Worm (Caenorhabditis elegans) whole organism, L4 larva: ENCODE data around the gene T10H4.13.

Source experiments
- D1046.2 ChIP-seq: fragments of 200-800 bp; sonication (Bioruptor generic); IDR thresholded peaks from 2 replicates; pipeline ENCODE4 v1.3.6; 2022; ENCODE audit warnings: missing genetic modification characterization, missing compliant biosample characterization
- T20F7.1 ChIP-seq: fragments of 200-800 bp; sonication (Bioruptor generic); optimal IDR thresholded peaks from 2 replicates; lab custom pipeline; 2018; ENCODE audit warnings: mild to moderate bottlenecking, missing genetic modification characterization, missing compliant biosample characterization
- T26A8.4 ChIP-seq: fragments of 200-800 bp; sonication (Bioruptor generic); IDR thresholded peaks from 2 replicates; pipeline ENCODE4 v1.3.6; 2022; ENCODE audit warnings: missing genetic modification characterization, missing compliant biosample characterization
- ceh-20 ChIP-seq: fragments of 200-800 bp; sonication (Bioruptor generic); IDR thresholded peaks from 2 replicates; pipeline ENCODE4 v1.3.6; 2022; ENCODE audit warnings: missing genetic modification reagents, missing genetic modification characterization, missing compliant biosample characterization
- ceh-32 ChIP-seq: sonication (generic microtip); optimal IDR thresholded peaks from 2 replicates; lab custom pipeline; 2016; ENCODE audit warnings: mild to moderate bottlenecking, missing genetic modification characterization, missing compliant biosample characterization; ENCODE audit not compliant: poor library complexity
- ceh-44 ChIP-seq: fragments of 200-800 bp; sonication (Bioruptor generic); IDR thresholded peaks from 2 replicates; pipeline ENCODE4 v1.3.6; 2022; ENCODE audit warnings: missing genetic modification reagents, missing genetic modification characterization, missing compliant biosample characterization
- ceh-82 ChIP-seq: sonication (generic microtip); optimal IDR thresholded peaks from 2 replicates; lab custom pipeline; 2017; ENCODE audit warnings: missing biosample characterization, missing genetic modification characterization
- ces-1 ChIP-seq: fragments of 150-350 bp; sonication (generic microtip); optimal IDR thresholded peaks from 4 replicates; lab custom pipeline; 2014; ENCODE audit warnings: missing biosample characterization, missing genetic modification reagents, missing genetic modification characterization
- daf-12 ChIP-seq: fragments of 150-350 bp; optimal IDR thresholded peaks from 2 replicates; lab custom pipeline; 2014; ENCODE audit warnings: missing biosample characterization, missing genetic modification reagents, missing genetic modification characterization
- daf-16 ChIP-seq, 3 experiments: sonication (generic microtip); optimal IDR thresholded peaks; 2 replicates each; lab custom pipeline; 2016 to 2017; ENCODE audit warnings: missing genetic modification characterization in 3 of 3, missing genetic modification reagents in 3 of 3, mild to moderate bottlenecking in 2 of 3, missing compliant biosample characterization in 2 of 3, missing biosample characterization in 1 of 3, moderate library complexity in 1 of 3
- daf-19 ChIP-seq: fragments of 200-800 bp; sonication (Bioruptor generic); conservative IDR thresholded peaks from 2 replicates; pipeline ENCODE4 v1.3.6; 2022; ENCODE audit warnings: missing genetic modification characterization, missing compliant biosample characterization
- daf-8 ChIP-seq: fragments of 200-800 bp; sonication (Bioruptor generic); IDR thresholded peaks from 2 replicates; pipeline ENCODE4 v1.3.6; 2022; ENCODE audit warnings: missing genetic modification characterization, missing compliant biosample characterization
- dmd-6 ChIP-seq: fragments of 200-800 bp; sonication (Bioruptor generic); IDR thresholded peaks from 2 replicates; pipeline ENCODE4 v1.3.6; 2022; ENCODE audit warnings: missing genetic modification reagents, missing genetic modification characterization, missing compliant biosample characterization
- egl-27 ChIP-seq: sonication (generic microtip); optimal IDR thresholded peaks from 3 replicates; lab custom pipeline; 2017; ENCODE audit warnings: missing biosample characterization, missing genetic modification reagents, missing genetic modification characterization
- hlh-30 ChIP-seq: sonication (generic microtip); optimal IDR thresholded peaks from 2 replicates; lab custom pipeline; 2017; ENCODE audit warnings: antibody characterized with exemption, mild to moderate bottlenecking, missing genetic modification characterization, missing compliant biosample characterization; ENCODE audit not compliant: insufficient read depth
- hmg-1.1 ChIP-seq: fragments of 200-800 bp; sonication (Bioruptor generic); IDR thresholded peaks from 2 replicates; pipeline ENCODE4 v1.3.6; 2022; ENCODE audit warnings: missing genetic modification reagents, missing genetic modification characterization, missing compliant biosample characterization
- lin-1 ChIP-seq: fragments of 200-800 bp; sonication (Bioruptor generic); IDR thresholded peaks from 2 replicates; pipeline ENCODE4 v1.3.6; 2022; ENCODE audit warnings: missing genetic modification reagents, missing genetic modification characterization, missing compliant biosample characterization
- lin-29 ChIP-seq: fragments of 200-800 bp; sonication (Bioruptor generic); IDR thresholded peaks from 2 replicates; pipeline ENCODE4 v1.3.6; 2022; ENCODE audit warnings: missing genetic modification reagents, missing genetic modification characterization, missing compliant biosample characterization
- lin-38 ChIP-seq: fragments of 200-800 bp; sonication (Bioruptor generic); IDR thresholded peaks from 2 replicates; pipeline ENCODE4 v1.3.6; 2022; ENCODE audit warnings: missing genetic modification reagents, missing genetic modification characterization, missing compliant biosample characterization
- lin-39 ChIP-seq: fragments of 150-350 bp; optimal IDR thresholded peaks from 2 replicates; lab custom pipeline; 2014; ENCODE audit warnings: missing biosample characterization, missing genetic modification reagents, missing genetic modification characterization
- mdl-1 ChIP-seq, 2 experiments: fragments of 150-350 bp in 1 of 2; sonication (generic microtip) in 1 of 2; optimal IDR thresholded peaks; 2 replicates each; lab custom pipeline; 2014 to 2017; ENCODE audit warnings: missing biosample characterization in 2 of 2, missing genetic modification characterization in 2 of 2
- nhr-10 ChIP-seq: fragments of 150-350 bp; optimal IDR thresholded peaks from 2 replicates; lab custom pipeline; 2014; ENCODE audit warnings: missing biosample characterization, missing genetic modification characterization
- nhr-102 ChIP-seq: sonication (generic microtip); optimal IDR thresholded peaks from 2 replicates; lab custom pipeline; 2016; ENCODE audit warnings: mild to moderate bottlenecking, missing genetic modification characterization, moderate library complexity, missing compliant biosample characterization
- nhr-11 ChIP-seq: fragments of 150-350 bp; optimal IDR thresholded peaks from 2 replicates; lab custom pipeline; 2014; ENCODE audit warnings: missing biosample characterization, missing genetic modification characterization
- nhr-111 ChIP-seq: fragments of 200-800 bp; sonication (Bioruptor generic); optimal IDR thresholded peaks from 2 replicates; lab custom pipeline; 2018; ENCODE audit warnings: mild to moderate bottlenecking, missing genetic modification characterization, missing compliant biosample characterization
- nhr-28 ChIP-seq: fragments of 150-350 bp; optimal IDR thresholded peaks from 2 replicates; lab custom pipeline; 2014; ENCODE audit warnings: missing biosample characterization, missing genetic modification characterization
- rbr-2 ChIP-seq: sonication (generic microtip); optimal IDR thresholded peaks from 2 replicates; lab custom pipeline; 2016; ENCODE audit warnings: missing genotype, missing genetic modification characterization, missing compliant biosample characterization
- saeg-2 ChIP-seq: fragments of 200-800 bp; sonication (Bioruptor generic); IDR thresholded peaks from 2 replicates; pipeline ENCODE4 v1.3.6; 2022; ENCODE audit warnings: missing genetic modification reagents, missing genetic modification characterization, missing compliant biosample characterization
- sdz-12 ChIP-seq: fragments of 200-800 bp; sonication (Bioruptor generic); optimal IDR thresholded peaks from 2 replicates; lab custom pipeline; 2018; ENCODE audit warnings: mild to moderate bottlenecking, missing genetic modification characterization, missing compliant biosample characterization
- skn-1 ChIP-seq: fragments of 150-350 bp; optimal IDR thresholded peaks from 2 replicates; lab custom pipeline; 2014; ENCODE audit warnings: missing biosample characterization, missing genetic modification characterization
- spr-3 ChIP-seq: fragments of 200-800 bp; sonication (Bioruptor generic); optimal IDR thresholded peaks from 2 replicates; lab custom pipeline; 2018; ENCODE audit warnings: mild to moderate bottlenecking, missing genetic modification characterization, missing compliant biosample characterization
- tag-97 ChIP-seq: fragments of 200-800 bp; sonication (Bioruptor generic); IDR thresholded peaks from 2 replicates; pipeline ENCODE4 v1.3.6; 2022; ENCODE audit warnings: missing genetic modification characterization, missing compliant biosample characterization
- unc-62 ChIP-seq, 3 experiments: fragments of 150-350 bp in 1 of 3; sonication (generic microtip); optimal IDR thresholded peaks in 2 of 3; peaks in 1 of 3; 1 replicate in 1 of 3; 2 replicates in 2 of 3; lab custom pipeline; 2014 to 2017; ENCODE audit warnings: missing biosample characterization in 3 of 3, missing genetic modification characterization in 3 of 3, missing genetic modification reagents in 3 of 3, missing genotype in 1 of 3
- vab-7 ChIP-seq: fragments of 200-800 bp; sonication (Bioruptor generic); IDR thresholded peaks from 2 replicates; pipeline ENCODE4 v1.3.6; 2022; ENCODE audit warnings: missing genetic modification reagents, missing genetic modification characterization, missing compliant biosample characterization
- zip-11 ChIP-seq: fragments of 200-800 bp; sonication (Bioruptor generic); IDR thresholded peaks from 2 replicates; pipeline ENCODE4 v1.3.6; 2022; ENCODE audit warnings: missing genetic modification characterization, missing compliant biosample characterization
- zip-2 ChIP-seq: fragments of 150-350 bp; optimal IDR thresholded peaks from 2 replicates; lab custom pipeline; 2014; ENCODE audit warnings: missing biosample characterization, missing genetic modification characterization
- ztf-11 ChIP-seq: fragments of 150-350 bp; optimal IDR thresholded peaks from 2 replicates; lab custom pipeline; 2014; ENCODE audit warnings: missing biosample characterization, missing genetic modification characterization

Gene T10H4.13

DNA sequence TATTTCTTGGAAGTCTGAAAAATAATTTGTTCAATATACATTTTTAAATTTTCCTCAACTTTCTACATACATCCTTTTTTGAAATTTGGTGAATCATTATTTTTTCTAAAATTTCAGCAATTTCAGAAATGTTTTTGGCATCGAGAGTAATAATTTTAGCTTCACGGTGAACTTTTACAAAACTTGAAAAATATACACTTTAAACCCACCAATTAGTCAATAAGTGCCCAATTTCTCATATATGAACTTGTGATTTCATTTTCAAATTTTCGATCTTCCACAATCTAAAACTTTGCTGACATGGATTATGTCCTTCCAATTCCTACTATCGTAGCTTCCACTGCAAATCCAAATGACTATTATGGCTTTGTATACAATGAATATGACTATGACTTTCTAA is 43.6 kb downstream of the T10H4.13 start, which contains the start of gene srw-24:
srw-24 (plus strand) TSS at position 301 of the 400 bp plus-strand sequence.
- TF ChIP-seq zip-2 (tag; lab: Kevin White, UChicago) (no peak), zip-11 (GFP tag; lab: Robert Waterston, UW) (no peak), ztf-11 (tag; lab: Kevin White, UChicago) (no peak), hlh-30 (no peak), D1046.2 (GFP tag; lab: Robert Waterston, UW) (no peak), ceh-82 (tag; lab: Kevin White, UChicago) (no peak), T26A8.4 (GFP tag; lab: Robert Waterston, UW) (no peak), tag-97 (GFP tag; lab: Robert Waterston, UW) (no peak), daf-8 (GFP tag; lab: Robert Waterston, UW) (no peak)

DNA sequence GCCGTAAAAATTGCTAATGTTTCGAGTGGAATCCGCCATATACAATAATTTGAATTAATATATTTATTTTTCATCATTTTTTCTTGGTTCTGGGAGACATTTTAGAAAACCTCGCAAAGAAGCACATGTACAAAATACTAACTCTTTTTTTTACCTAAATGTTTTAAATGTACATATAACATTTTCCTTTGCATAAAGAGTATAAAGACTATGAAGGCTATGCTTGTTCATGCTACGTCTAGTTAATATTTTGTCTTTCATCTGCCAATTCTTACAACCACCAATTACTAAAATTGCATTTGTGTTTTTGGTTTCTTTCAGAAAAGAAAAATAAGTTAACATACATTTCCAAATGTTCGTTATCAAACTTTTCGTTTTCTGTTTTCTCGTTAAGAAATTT is 46.0 kb downstream of the T10H4.13 start, which contains the start of gene irld-25:
irld-25 (plus strand) TSS at position 301 of the 400 bp plus-strand sequence.
- TF ChIP-seq daf-12 (no peak), lin-39 (tag; lab: Kevin White, UChicago) (no peak), ceh-44 (GFP tag; lab: Robert Waterston, UW) (no peak), daf-19 (GFP tag; lab: Robert Waterston, UW) (no peak), daf-16 (GFP tag; optimal IDR thresholded peaks at IDR 0.05; lab: Kevin White, UChicago) (no peak), daf-16 (tag; optimal IDR thresholded peaks at IDR 0.05; lab: Kevin White, UChicago) (no peak), zip-11 (GFP tag; lab: Robert Waterston, UW) (no peak), sdz-12 (GFP tag; lab: Kevin White, UChicago) (no peak), vab-7 (GFP tag; lab: Robert Waterston, UW) (no peak), D1046.2 (GFP tag; lab: Robert Waterston, UW) (no peak), unc-62 (GFP tag; optimal IDR thresholded peaks at IDR 0.05 in 1 of 2; lab: Kevin White, UChicago) (no peak), unc-62 (tag; optimal IDR thresholded peaks at IDR 0.05; lab: Kevin White, UChicago) (no peak), nhr-102 (no peak), mdl-1 (tag; optimal IDR thresholded peaks at IDR 0.05; lab: Kevin White, UChicago) (no peak), lin-38 (GFP tag; lab: Robert Waterston, UW) (no peak), ceh-32 (no peak), nhr-11 (tag; lab: Kevin White, UChicago) (no peak), hmg-1.1 (GFP tag; lab: Robert Waterston, UW) (no peak), skn-1 (no peak)

DNA sequence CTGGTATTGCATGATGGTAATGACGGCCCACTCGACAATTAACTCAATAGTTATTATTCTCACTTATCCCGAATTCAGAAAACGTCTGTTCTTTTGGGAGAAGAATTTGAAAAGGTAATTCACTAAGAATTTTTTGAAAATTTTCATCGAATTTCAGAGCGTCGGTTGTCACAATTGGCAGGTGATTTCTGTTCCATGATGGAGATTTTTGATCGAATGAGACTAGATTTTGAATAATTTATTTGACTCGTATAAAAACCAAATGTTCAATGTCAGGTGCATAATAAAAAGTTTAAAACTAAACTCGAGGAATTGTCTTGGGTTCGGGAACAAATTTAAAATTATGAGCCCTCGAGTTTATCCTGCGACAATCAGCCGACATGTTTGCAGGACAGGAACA is 50.6 kb downstream of the T10H4.13 start, which contains the start of gene sri-25:
sri-25 (plus strand) TSS at position 301 of the 400 bp plus-strand sequence.
- no peak for TF ChIP-seq rbr-2
- TF ChIP-seq T20F7.1 (GFP tag; lab: Kevin White, UChicago), result no peak
- TF ChIP-seq hlh-30, result no peak
- no peak for TF ChIP-seq hmg-1.1 (GFP tag; lab: Robert Waterston, UW)
- TF ChIP-seq ceh-20, result no peak
- no peak for TF ChIP-seq lin-39 (tag; lab: Kevin White, UChicago)
- TF ChIP-seq dmd-6, result no peak
- TF ChIP-seq nhr-10 (tag; lab: Kevin White, UChicago), result no peak
- no peak for TF ChIP-seq lin-1
- TF ChIP-seq nhr-28 (tag; lab: Kevin White, UChicago), result no peak
- TF ChIP-seq ces-1 (GFP tag; lab: Kevin White, UChicago), result no peak
- TF ChIP-seq lin-29 (GFP tag; lab: Robert Waterston, UW), result no peak
- TF ChIP-seq nhr-111 (GFP tag; lab: Kevin White, UChicago), result no peak
- no peak for TF ChIP-seq egl-27
- TF ChIP-seq saeg-2 (GFP tag; lab: Robert Waterston, UW), result no peak
- no peak for TF ChIP-seq spr-3 (GFP tag; lab: Kevin White, UChicago)
